Worm (Caenorhabditis elegans) whole organism, midembryonic: ENCODE data around the gene B0495.9.

Experiments used
- T22C8.4 ChIP-seq: fragments of 200-800 bp; sonication (Bioruptor generic); IDR thresholded peaks from 2 replicates; pipeline ENCODE4 v1.3.6; 2022; ENCODE audit warnings: missing genetic modification characterization, missing compliant biosample characterization
- cog-1 ChIP-seq: sonication (generic microtip); optimal IDR thresholded peaks from 2 replicates; lab custom pipeline; 2016; ENCODE audit warnings: missing genetic modification characterization, missing compliant biosample characterization
- flt-1 ChIP-seq: fragments of 200-800 bp; sonication (Bioruptor generic); IDR thresholded peaks from 2 replicates; pipeline ENCODE4 v1.3.6; 2022; ENCODE audit warnings: missing genetic modification characterization, missing compliant biosample characterization
- klf-2 ChIP-seq: fragments of 200-800 bp; sonication (Bioruptor generic); conservative IDR thresholded peaks from 2 replicates; pipeline ENCODE4 v1.3.6; 2022; ENCODE audit warnings: missing genetic modification reagents, missing genetic modification characterization, missing compliant biosample characterization
- med-1 ChIP-seq: sonication (generic microtip); optimal IDR thresholded peaks from 2 replicates; lab custom pipeline; 2017; ENCODE audit warnings: missing genetic modification characterization, mild to moderate bottlenecking, missing compliant biosample characterization, antibody characterized with exemption, missing genetic modification reagents; ENCODE audit not compliant: insufficient read depth
- ref-1 ChIP-seq: fragments of 200-800 bp; sonication (Bioruptor generic); conservative IDR thresholded peaks from 2 replicates; pipeline ENCODE4 v1.3.6; 2022; ENCODE audit warnings: missing genetic modification reagents, missing genetic modification characterization, missing compliant biosample characterization
- tab-1 ChIP-seq: fragments of 200-800 bp; sonication (Bioruptor generic); IDR thresholded peaks from 2 replicates; pipeline ENCODE4 v1.3.6; 2022; ENCODE audit warnings: missing genetic modification characterization, missing compliant biosample characterization
- ztf-23 ChIP-seq: fragments of 200-800 bp; sonication (Bioruptor generic); IDR thresholded peaks from 2 replicates; pipeline ENCODE4 v1.3.6; 2022; ENCODE audit warnings: missing genetic modification reagents, missing genetic modification characterization, missing compliant biosample characterization
- ztf-29 ChIP-seq: fragments of 200-800 bp; sonication (Bioruptor generic); IDR thresholded peaks from 2 replicates; pipeline ENCODE4 v1.3.6; 2022; ENCODE audit warnings: missing genetic modification reagents, missing genetic modification characterization, missing compliant biosample characterization

DNA sequence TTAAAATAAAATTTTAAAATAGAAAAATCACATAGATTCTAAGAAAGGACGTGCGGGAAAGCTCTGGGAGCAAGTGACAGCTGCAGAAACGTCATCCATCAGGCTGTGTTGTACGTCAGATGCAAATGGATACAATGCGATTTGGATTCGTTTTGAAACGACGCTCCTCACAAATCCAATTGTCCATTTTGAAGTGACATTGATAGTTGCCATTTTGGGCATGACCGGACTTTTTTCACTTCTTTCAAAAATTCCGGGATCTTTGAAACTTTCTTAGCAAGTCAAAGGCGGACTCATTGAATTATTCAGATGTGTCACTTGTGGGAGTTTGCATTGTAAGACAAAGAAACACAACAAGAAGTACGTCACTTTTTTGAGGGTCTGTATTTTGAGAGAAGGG lies 10.5 kb upstream of the B0495.9 start:
- TF ChIP-seq flt-1 (GFP tag; lab: Robert Waterston, UW) = no peak
- no peak for TF ChIP-seq cog-1 (tag; lab: Kevin White, UChicago)
- no peak for TF ChIP-seq tab-1
- TF ChIP-seq T22C8.4 (GFP tag; lab: Robert Waterston, UW) = no peak
- no peak for TF ChIP-seq klf-2
- TF ChIP-seq ref-1 (GFP tag; lab: Robert Waterston, UW) = no peak
- TF ChIP-seq ztf-23 = no peak
- no peak for TF ChIP-seq med-1 (GFP tag; lab: Kevin White, UChicago)
- TF ChIP-seq ztf-29 (GFP tag; lab: Robert Waterston, UW) = no peak
